Worm (Caenorhabditis elegans) whole organism, young adult: ENCODE measurements around the gene gtf-2A2.

Source experiments
- C17E4.6 ChIP-seq: fragments of 200-800 bp; sonication (Bioruptor generic); IDR thresholded peaks from 2 replicates; pipeline ENCODE4 v1.3.6; 2022; ENCODE audit warnings: missing genetic modification reagents, missing genetic modification characterization, missing compliant biosample characterization
- F10E7.11 ChIP-seq: sonication (generic microtip); optimal IDR thresholded peaks from 2 replicates; lab custom pipeline; 2017; ENCODE audit warnings: mild to moderate bottlenecking, missing genetic modification characterization, moderate library complexity, missing compliant biosample characterization
- F33H1.4 ChIP-seq: fragments of 200-800 bp; sonication (Bioruptor generic); IDR thresholded peaks from 2 replicates; pipeline ENCODE4 v1.3.6; 2022; ENCODE audit warnings: missing genetic modification reagents, missing genetic modification characterization, missing compliant biosample characterization
- F49E8.2 ChIP-seq: sonication (generic microtip); optimal IDR thresholded peaks from 3 replicates; lab custom pipeline; 2017; ENCODE audit warnings: missing genetic modification characterization, mild to moderate bottlenecking, missing compliant biosample characterization, antibody characterized with exemption, moderate library complexity; ENCODE audit not compliant: insufficient read depth
- F52B5.7 ChIP-seq: sonication (generic microtip); optimal IDR thresholded peaks from 2 replicates; lab custom pipeline; 2016; ENCODE audit warnings: mild to moderate bottlenecking, missing genetic modification characterization, missing compliant biosample characterization
- F55B11.4 ChIP-seq: sonication (generic microtip); optimal IDR thresholded peaks from 2 replicates; lab custom pipeline; 2016; ENCODE audit warnings: missing compliant biosample characterization, missing genetic modification characterization, borderline replicate concordance; ENCODE audit not compliant: insufficient read depth
- K12H6.12 ChIP-seq: fragments of 200-800 bp; sonication (Bioruptor generic); optimal IDR thresholded peaks from 2 replicates; lab custom pipeline; 2018; ENCODE audit warnings: mild to moderate bottlenecking, missing genetic modification characterization, missing compliant biosample characterization
- Y67H2A.10 ChIP-seq: fragments of 200-800 bp; sonication (Bioruptor generic); conservative IDR thresholded peaks from 2 replicates; pipeline ENCODE4 v1.3.6; 2022; ENCODE audit warnings: missing genetic modification reagents, missing genetic modification characterization, missing compliant biosample characterization
- Y79H2A.3 ChIP-seq: fragments of 200-800 bp; sonication (Bioruptor generic); conservative IDR thresholded peaks from 2 replicates; pipeline ENCODE4 v1.3.6; 2022; ENCODE audit warnings: missing genetic modification reagents, missing genetic modification characterization, missing compliant biosample characterization
- Y95B8A.8 ChIP-seq: fragments of 200-800 bp; sonication (Bioruptor generic); IDR thresholded peaks from 2 replicates; pipeline ENCODE4 v1.3.6; 2022; ENCODE audit warnings: missing genetic modification reagents, missing genetic modification characterization, missing compliant biosample characterization
- ama-1 ChIP-seq, 3 experiments: fragments of 150-350 bp in 1 of 3; sonication (generic microtip) in 2 of 3; optimal IDR thresholded peaks; 2 replicates each; lab custom pipeline; 2014 to 2018; ENCODE audit warnings: missing biosample characterization in 2 of 3, missing genetic modification characterization in 2 of 3, missing genetic modification reagents in 2 of 3
- bed-1 ChIP-seq: fragments of 200-800 bp; sonication (Bioruptor generic); IDR thresholded peaks from 2 replicates; pipeline ENCODE4 v1.3.6; 2022; ENCODE audit warnings: missing genetic modification reagents, missing genetic modification characterization, missing compliant biosample characterization
- ccch-3 ChIP-seq: fragments of 200-800 bp; sonication (Bioruptor generic); optimal IDR thresholded peaks from 2 replicates; lab custom pipeline; 2018; ENCODE audit warnings: mild to moderate bottlenecking, missing genetic modification characterization, missing compliant biosample characterization
- ceh-100 ChIP-seq: fragments of 200-800 bp; sonication (Bioruptor generic); IDR thresholded peaks from 2 replicates; pipeline ENCODE4 v1.3.6; 2022; ENCODE audit warnings: missing genetic modification reagents, missing genetic modification characterization, missing compliant biosample characterization
- ceh-27 ChIP-seq: fragments of 200-800 bp; sonication (Bioruptor generic); optimal IDR thresholded peaks from 2 replicates; lab custom pipeline; 2018; ENCODE audit warnings: mild to moderate bottlenecking, missing genetic modification characterization, moderate library complexity, missing compliant biosample characterization
- hmg-1.2 ChIP-seq: fragments of 200-800 bp; sonication (Bioruptor generic); IDR thresholded peaks from 2 replicates; pipeline ENCODE4 v1.3.6; 2022; ENCODE audit warnings: missing genetic modification reagents, missing genetic modification characterization, missing compliant biosample characterization
- hrde-1 ChIP-seq: sonication (generic microtip); optimal IDR thresholded peaks from 2 replicates; lab custom pipeline; 2016; ENCODE audit warnings: missing genetic modification characterization, mild to moderate bottlenecking, missing compliant biosample characterization, moderate library complexity, missing genotype, missing genetic modification reagents, borderline replicate concordance
- let-526 ChIP-seq: fragments of 200-800 bp; sonication (Bioruptor generic); IDR thresholded peaks from 2 replicates; pipeline ENCODE4 v1.3.6; 2022; ENCODE audit warnings: missing genetic modification reagents, missing genetic modification characterization, missing compliant biosample characterization
- let-607 ChIP-seq, 2 experiments: fragments of 200-800 bp in 1 of 2; sonication (Bioruptor generic) in 1 of 2; sonication (generic microtip) in 1 of 2; optimal IDR thresholded peaks; 2 replicates each; lab custom pipeline; 2016 to 2018; ENCODE audit warnings: mild to moderate bottlenecking in 2 of 2, missing compliant biosample characterization in 2 of 2, missing genetic modification characterization in 2 of 2, moderate library complexity in 2 of 2, missing genotype in 1 of 2
- lsy-27 ChIP-seq: sonication (generic microtip); optimal IDR thresholded peaks from 2 replicates; lab custom pipeline; 2017; ENCODE audit warnings: missing genetic modification characterization, mild to moderate bottlenecking, missing compliant biosample characterization, antibody characterized with exemption, missing genotype, borderline replicate concordance; ENCODE audit not compliant: insufficient read depth
- madf-8 ChIP-seq: fragments of 200-800 bp; sonication (Bioruptor generic); conservative IDR thresholded peaks from 2 replicates; pipeline ENCODE4 v1.3.6; 2022; ENCODE audit warnings: missing genetic modification reagents, missing genetic modification characterization, missing compliant biosample characterization
- mes-4 ChIP-seq: sonication (generic microtip); optimal IDR thresholded peaks from 2 replicates; lab custom pipeline; 2016; ENCODE audit warnings: missing genotype, missing genetic modification characterization, missing compliant biosample characterization
- nfyb-1 ChIP-seq: fragments of 200-800 bp; sonication (Bioruptor generic); IDR thresholded peaks from 2 replicates; pipeline ENCODE4 v1.3.6; 2022; ENCODE audit warnings: missing genetic modification reagents, missing genetic modification characterization, missing compliant biosample characterization
- nhr-80 ChIP-seq: sonication (generic microtip); optimal IDR thresholded peaks from 2 replicates; lab custom pipeline; 2016; ENCODE audit warnings: missing genetic modification characterization, missing compliant biosample characterization
- pbrm-1 ChIP-seq: fragments of 200-800 bp; sonication (Bioruptor generic); IDR thresholded peaks from 2 replicates; pipeline ENCODE4 v1.3.6; 2022; ENCODE audit warnings: missing genetic modification reagents, missing genetic modification characterization, missing compliant biosample characterization
- tbp1 ChIP-seq: fragments of 200-800 bp; sonication (Bioruptor generic); optimal IDR thresholded peaks from 2 replicates; lab custom pipeline; 2018; ENCODE audit warnings: mild to moderate bottlenecking, missing genetic modification characterization, missing compliant biosample characterization
- tbx-9 ChIP-seq: sonication (generic microtip); optimal IDR thresholded peaks from 2 replicates; lab custom pipeline; 2016; ENCODE audit warnings: borderline replicate concordance, missing genetic modification characterization, inconsistent platforms, missing compliant biosample characterization
- xnd-1 ChIP-seq: sonication (generic microtip); optimal IDR thresholded peaks from 2 replicates; lab custom pipeline; 2016; ENCODE audit warnings: missing genotype, missing genetic modification reagents, missing genetic modification characterization, missing compliant biosample characterization
- zim-3 ChIP-seq: sonication (generic microtip); optimal IDR thresholded peaks from 2 replicates; lab custom pipeline; 2017; ENCODE audit warnings: mild to moderate bottlenecking, missing genetic modification characterization, moderate library complexity, missing compliant biosample characterization
- ztf-22 ChIP-seq: fragments of 200-800 bp; sonication (Bioruptor generic); optimal IDR thresholded peaks from 2 replicates; lab custom pipeline; 2018; ENCODE audit warnings: mild to moderate bottlenecking, missing genetic modification characterization, moderate library complexity, missing compliant biosample characterization
- ztf-28 ChIP-seq: fragments of 200-800 bp; sonication (Bioruptor generic); IDR thresholded peaks from 2 replicates; pipeline ENCODE4 v1.3.6; 2022; ENCODE audit warnings: missing genetic modification reagents, missing genetic modification characterization, missing compliant biosample characterization

gtf-2A2 gene

ce11 chrIII:12583466-12583865 lies 41.1 kb upstream of the gtf-2A2 start (continued):
- no peak for TF ChIP-seq xnd-1 (tag; lab: Kevin White, UChicago)
- no peak for TF ChIP-seq F55B11.4 (tag; lab: Kevin White, UChicago)
- TF ChIP-seq hrde-1 (tag; lab: Kevin White, UChicago), result no peak
- TF ChIP-seq bed-1 (GFP tag; lab: Robert Waterston, UW), result no peak
- no peak for TF ChIP-seq F33H1.4 (GFP tag; lab: Robert Waterston, UW)
- TF ChIP-seq hmg-1.2 (GFP tag; lab: Robert Waterston, UW), result peak; percentile 99
- no peak for TF ChIP-seq C17E4.6 (GFP tag; lab: Robert Waterston, UW)
- TF ChIP-seq nfyb-1 (GFP tag; lab: Robert Waterston, UW), result peak; percentile 84
- TF ChIP-seq ama-1 (optimal IDR thresholded peaks at IDR 0.05; lab: Kevin White, UChicago), result no peak
- TF ChIP-seq ama-1 (GFP tag; optimal IDR thresholded peaks at IDR 0.05; lab: Kevin White, UChicago), result no peak
- TF ChIP-seq let-607 (tag; optimal IDR thresholded peaks at IDR 0.05; lab: Kevin White, UChicago), result peak in 1 of 2 experiments; percentile 42
- TF ChIP-seq tbx-9 (tag; lab: Kevin White, UChicago), result no peak
- no peak for TF ChIP-seq ztf-28 (GFP tag; lab: Robert Waterston, UW)
- peak; percentile 42 for TF ChIP-seq nhr-80 (tag; lab: Kevin White, UChicago)
- no peak for TF ChIP-seq mes-4 (tag; lab: Kevin White, UChicago)

DNA sequence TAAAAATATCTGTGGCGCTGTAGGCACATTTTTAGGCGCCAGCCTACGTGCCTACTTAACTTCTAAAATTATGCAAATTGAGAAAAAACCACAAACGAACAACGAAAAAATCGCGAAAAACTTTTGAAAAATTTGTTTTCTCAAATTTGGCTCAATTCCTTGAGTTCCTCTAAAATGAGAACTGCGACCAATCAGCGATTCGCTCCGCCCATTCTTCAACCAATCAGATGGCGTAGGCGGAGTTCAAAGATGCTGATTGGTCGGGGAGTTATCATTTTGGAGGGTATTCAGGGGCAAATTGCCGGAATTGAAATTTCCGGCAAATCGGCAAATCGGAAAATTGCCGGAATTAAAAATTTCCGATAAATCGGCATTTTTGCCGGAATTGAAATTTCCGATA lies 38.7 kb upstream of the gtf-2A2 start:
- TF ChIP-seq lsy-27 (tag; lab: Kevin White, UChicago) (no peak), madf-8 (GFP tag; lab: Robert Waterston, UW) (no peak), tbp1 (GFP tag; lab: Kevin White, UChicago) (no peak), let-526 (no peak), pbrm-1 (no peak), Y67H2A.10 (GFP tag; lab: Robert Waterston, UW) (no peak), F52B5.7 (tag; lab: Kevin White, UChicago) (no peak), ceh-100 (GFP tag; lab: Robert Waterston, UW) (no peak), C17E4.6 (GFP tag; lab: Robert Waterston, UW) (no peak), zim-3 (no peak)

- no peak for TF ChIP-seq Y79H2A.3 (GFP tag; lab: Robert Waterston, UW)
- TF ChIP-seq F49E8.2 (tag; lab: Kevin White, UChicago), result no peak
- no peak for TF ChIP-seq ccch-3 (GFP tag; lab: Kevin White, UChicago)
- no peak for TF ChIP-seq Y95B8A.8 (GFP tag; lab: Robert Waterston, UW)
- no peak for TF ChIP-seq K12H6.12 (tag; lab: Kevin White, UChicago)
- TF ChIP-seq ceh-27 (GFP tag; lab: Kevin White, UChicago), result no peak
- TF ChIP-seq, all 124 proteins: peak for 0
Observed at ce11 chrIII:12591923-12592322, 32.6 kb upstream of the gtf-2A2 start.

DNA sequence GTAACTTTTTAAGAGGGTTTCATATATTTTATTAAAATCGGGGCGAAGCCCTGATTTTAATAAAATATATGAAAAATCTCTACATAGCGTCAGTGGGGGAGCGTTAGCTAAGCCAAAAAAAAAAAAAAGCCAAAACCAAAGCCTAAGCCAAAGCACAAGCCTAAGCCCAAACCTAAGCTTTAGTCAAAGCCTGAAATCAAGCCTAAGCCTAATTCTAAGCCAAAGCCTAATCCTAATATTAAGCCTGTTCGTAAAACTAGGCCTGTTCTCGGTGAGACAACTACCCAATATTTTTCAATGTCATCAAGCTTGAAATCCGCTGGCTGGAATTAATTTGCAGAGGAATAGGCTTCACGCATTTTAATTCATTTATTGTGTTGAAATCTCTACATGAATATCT lies 28.9 kb upstream of the gtf-2A2 start:
- TF ChIP-seq ztf-22 (GFP tag; lab: Kevin White, UChicago), result no peak
- TF ChIP-seq hmg-1.2 (GFP tag; lab: Robert Waterston, UW), result 0 out of 2 replicates have a peak, but pooled peaks have one; percentile 17
- TF ChIP-seq F10E7.11 (tag; lab: Kevin White, UChicago), result no peak
